Worm (Caenorhabditis elegans) whole organism, young adult: ENCODE data around the gene Y75B12A.2.

Experiments used
- B0019.2 ChIP-seq: fragments of 200-800 bp; sonication (Bioruptor generic); conservative IDR thresholded peaks from 2 replicates; pipeline ENCODE4 v1.3.6; 2022; ENCODE audit warnings: missing genetic modification reagents, missing genetic modification characterization, missing compliant biosample characterization
- C06A6.2 ChIP-seq: fragments of 200-800 bp; sonication (Bioruptor generic); conservative IDR thresholded peaks from 2 replicates; pipeline ENCODE4 v1.3.6; 2022; ENCODE audit warnings: missing genetic modification characterization, missing compliant biosample characterization
- C17E4.6 ChIP-seq: fragments of 200-800 bp; sonication (Bioruptor generic); IDR thresholded peaks from 2 replicates; pipeline ENCODE4 v1.3.6; 2022; ENCODE audit warnings: missing genetic modification reagents, missing genetic modification characterization, missing compliant biosample characterization
- F10E7.11 ChIP-seq: sonication (generic microtip); optimal IDR thresholded peaks from 2 replicates; lab custom pipeline; 2017; ENCODE audit warnings: mild to moderate bottlenecking, missing genetic modification characterization, moderate library complexity, missing compliant biosample characterization
- F33H1.4 ChIP-seq: fragments of 200-800 bp; sonication (Bioruptor generic); IDR thresholded peaks from 2 replicates; pipeline ENCODE4 v1.3.6; 2022; ENCODE audit warnings: missing genetic modification reagents, missing genetic modification characterization, missing compliant biosample characterization
- F37B4.10 ChIP-seq: fragments of 200-800 bp; sonication (Bioruptor generic); IDR thresholded peaks from 2 replicates; pipeline ENCODE4 v1.3.6; 2022; ENCODE audit warnings: missing genetic modification characterization, missing compliant biosample characterization
- F55B11.4 ChIP-seq: sonication (generic microtip); optimal IDR thresholded peaks from 2 replicates; lab custom pipeline; 2016; ENCODE audit warnings: missing compliant biosample characterization, missing genetic modification characterization, borderline replicate concordance; ENCODE audit not compliant: insufficient read depth
- Y67H2A.10 ChIP-seq: fragments of 200-800 bp; sonication (Bioruptor generic); conservative IDR thresholded peaks from 2 replicates; pipeline ENCODE4 v1.3.6; 2022; ENCODE audit warnings: missing genetic modification reagents, missing genetic modification characterization, missing compliant biosample characterization
- aptf-2 ChIP-seq: fragments of 200-800 bp; sonication (Bioruptor generic); conservative IDR thresholded peaks from 2 replicates; pipeline ENCODE4 v1.3.6; 2022; ENCODE audit warnings: missing genetic modification reagents, missing genetic modification characterization, missing compliant biosample characterization
- athp-1 ChIP-seq: sonication (generic microtip); optimal IDR thresholded peaks from 2 replicates; lab custom pipeline; 2017; ENCODE audit warnings: mild to moderate bottlenecking, missing genetic modification characterization, missing compliant biosample characterization
- attf-5 ChIP-seq: fragments of 200-800 bp; sonication (Bioruptor generic); optimal IDR thresholded peaks from 2 replicates; lab custom pipeline; 2018; ENCODE audit warnings: mild to moderate bottlenecking, missing genetic modification characterization, missing compliant biosample characterization
- attf-6 ChIP-seq: fragments of 200-800 bp; sonication (Bioruptor generic); IDR thresholded peaks from 2 replicates; pipeline ENCODE4 v1.3.6; 2022; ENCODE audit warnings: missing genetic modification reagents, missing genetic modification characterization, missing compliant biosample characterization
- bed-2 ChIP-seq: fragments of 200-800 bp; sonication (Bioruptor generic); IDR thresholded peaks from 2 replicates; pipeline ENCODE4 v1.3.6; 2022; ENCODE audit warnings: missing genetic modification reagents, missing genetic modification characterization, missing compliant biosample characterization
- ceh-58 ChIP-seq: fragments of 200-800 bp; sonication (Bioruptor generic); IDR thresholded peaks from 2 replicates; pipeline ENCODE4 v1.3.6; 2022; ENCODE audit warnings: missing genetic modification characterization, missing compliant biosample characterization
- ceh-79 ChIP-seq: sonication (generic microtip); optimal IDR thresholded peaks from 2 replicates; lab custom pipeline; 2017; ENCODE audit warnings: mild to moderate bottlenecking, missing genetic modification characterization, missing compliant biosample characterization
- ceh-91 ChIP-seq: fragments of 200-800 bp; sonication (Bioruptor generic); IDR thresholded peaks from 2 replicates; pipeline ENCODE4 v1.3.6; 2022; ENCODE audit warnings: missing genetic modification reagents, missing genetic modification characterization, missing compliant biosample characterization
- chd-7 ChIP-seq: sonication (generic microtip); optimal IDR thresholded peaks from 2 replicates; lab custom pipeline; 2016; ENCODE audit warnings: mild to moderate bottlenecking, missing genetic modification characterization, moderate library complexity, missing compliant biosample characterization
- dpff-1 ChIP-seq: sonication (generic microtip); optimal IDR thresholded peaks from 2 replicates; lab custom pipeline; 2017; ENCODE audit warnings: mild to moderate bottlenecking, missing genetic modification characterization, missing compliant biosample characterization
- dpl-1 ChIP-seq: fragments of 150-350 bp; optimal IDR thresholded peaks from 2 replicates; lab custom pipeline; 2014; ENCODE audit warnings: missing biosample characterization, missing genetic modification reagents, missing genetic modification characterization
- egrh-3 ChIP-seq: fragments of 200-800 bp; sonication (Bioruptor generic); IDR thresholded peaks from 2 replicates; pipeline ENCODE4 v1.3.6; 2022; ENCODE audit warnings: missing genetic modification reagents, missing genetic modification characterization, missing compliant biosample characterization
- ekl-4 ChIP-seq: fragments of 200-800 bp; sonication (Bioruptor generic); IDR thresholded peaks from 2 replicates; pipeline ENCODE4 v1.3.6; 2022; ENCODE audit warnings: missing genetic modification reagents, missing genetic modification characterization, missing compliant biosample characterization
- gei-17 ChIP-seq: fragments of 200-800 bp; sonication (Bioruptor generic); optimal IDR thresholded peaks from 2 replicates; lab custom pipeline; 2018; ENCODE audit warnings: mild to moderate bottlenecking, missing genetic modification characterization, missing compliant biosample characterization
- hlh-26 ChIP-seq: fragments of 200-800 bp; sonication (Bioruptor generic); conservative IDR thresholded peaks from 2 replicates; pipeline ENCODE4 v1.3.6; 2022; ENCODE audit warnings: missing genetic modification reagents, missing genetic modification characterization, missing compliant biosample characterization
- hmg-1.2 ChIP-seq: fragments of 200-800 bp; sonication (Bioruptor generic); IDR thresholded peaks from 2 replicates; pipeline ENCODE4 v1.3.6; 2022; ENCODE audit warnings: missing genetic modification reagents, missing genetic modification characterization, missing compliant biosample characterization
- hmg-20 ChIP-seq: fragments of 200-800 bp; sonication (Bioruptor generic); IDR thresholded peaks from 2 replicates; pipeline ENCODE4 v1.3.6; 2022; ENCODE audit warnings: missing genetic modification reagents, missing genetic modification characterization, missing compliant biosample characterization
- hsf-1 ChIP-seq: fragments of 200-800 bp; sonication (Bioruptor generic); IDR thresholded peaks from 2 replicates; pipeline ENCODE4 v1.3.6; 2022; ENCODE audit warnings: missing genetic modification reagents, missing genetic modification characterization, missing compliant biosample characterization
- lin-40 ChIP-seq: sonication (generic microtip); optimal IDR thresholded peaks from 2 replicates; lab custom pipeline; 2016; ENCODE audit warnings: missing genetic modification characterization, mild to moderate bottlenecking, missing compliant biosample characterization, missing genotype, missing genetic modification reagents
- lir-1 ChIP-seq: fragments of 200-800 bp; sonication (Bioruptor generic); conservative IDR thresholded peaks from 2 replicates; pipeline ENCODE4 v1.3.6; 2022; ENCODE audit warnings: missing genetic modification reagents, missing genetic modification characterization, missing compliant biosample characterization
- madf-10 ChIP-seq: sonication (generic microtip); optimal IDR thresholded peaks from 2 replicates; lab custom pipeline; 2016; ENCODE audit warnings: mild to moderate bottlenecking, missing genetic modification characterization, missing compliant biosample characterization
- madf-8 ChIP-seq: fragments of 200-800 bp; sonication (Bioruptor generic); conservative IDR thresholded peaks from 2 replicates; pipeline ENCODE4 v1.3.6; 2022; ENCODE audit warnings: missing genetic modification reagents, missing genetic modification characterization, missing compliant biosample characterization
- mxl-1 ChIP-seq: sonication (generic microtip); optimal IDR thresholded peaks from 2 replicates; lab custom pipeline; 2016; ENCODE audit warnings: missing genetic modification characterization, missing compliant biosample characterization
- nfya-2 ChIP-seq: fragments of 200-800 bp; sonication (Bioruptor generic); IDR thresholded peaks from 2 replicates; pipeline ENCODE4 v1.3.6; 2022; ENCODE audit warnings: missing genetic modification reagents, missing genetic modification characterization, missing compliant biosample characterization
- nhr-120 ChIP-seq: fragments of 200-800 bp; sonication (Bioruptor generic); IDR thresholded peaks from 2 replicates; pipeline ENCODE4 v1.3.6; 2022; ENCODE audit warnings: missing genetic modification characterization, missing compliant biosample characterization
- nhr-80 ChIP-seq: sonication (generic microtip); optimal IDR thresholded peaks from 2 replicates; lab custom pipeline; 2016; ENCODE audit warnings: missing genetic modification characterization, missing compliant biosample characterization
- nhr-90 ChIP-seq: sonication (generic microtip); optimal IDR thresholded peaks from 2 replicates; lab custom pipeline; 2016; ENCODE audit warnings: missing genotype, mild to moderate bottlenecking, missing genetic modification characterization, missing compliant biosample characterization
- pbrm-1 ChIP-seq: fragments of 200-800 bp; sonication (Bioruptor generic); IDR thresholded peaks from 2 replicates; pipeline ENCODE4 v1.3.6; 2022; ENCODE audit warnings: missing genetic modification reagents, missing genetic modification characterization, missing compliant biosample characterization
- pha-4 ChIP-seq: fragments of 150-350 bp; sonication (generic microtip); optimal IDR thresholded peaks from 2 replicates; lab custom pipeline; 2014; ENCODE audit warnings: missing biosample characterization, missing genetic modification reagents, missing genetic modification characterization
- rec-8 ChIP-seq, 2 experiments: sonication (generic microtip); optimal IDR thresholded peaks; 2 replicates each; lab custom pipeline; 2016; ENCODE audit warnings: mild to moderate bottlenecking in 2 of 2, missing genetic modification characterization in 2 of 2, missing genetic modification reagents in 2 of 2, missing genotype in 2 of 2, missing biosample characterization in 1 of 2, missing compliant biosample characterization in 1 of 2, moderate library complexity in 1 of 2
- repo-1 ChIP-seq: sonication (generic microtip); optimal IDR thresholded peaks from 2 replicates; lab custom pipeline; 2017; ENCODE audit warnings: mild to moderate bottlenecking, missing genetic modification characterization, missing compliant biosample characterization
- rpc-1 ChIP-seq, 2 experiments: fragments of 150-350 bp in 1 of 2; sonication (generic microtip) in 1 of 2; optimal IDR thresholded peaks; 2 replicates each; lab custom pipeline; 2014 to 2018; ENCODE audit warnings: missing biosample characterization in 1 of 2, missing genetic modification characterization in 1 of 2, missing genetic modification reagents in 1 of 2, missing genotype in 1 of 2
- sea-2 ChIP-seq: fragments of 200-800 bp; sonication (Bioruptor generic); IDR thresholded peaks from 2 replicates; pipeline ENCODE4 v1.3.6; 2022; ENCODE audit warnings: missing genetic modification characterization, missing compliant biosample characterization
- snpc-4 ChIP-seq, 5 experiments: fragments of 150-350 bp in 1 of 5; sonication (generic microtip) in 4 of 5; optimal IDR thresholded peaks; 2 replicates each; lab custom pipeline; 2014 to 2018; ENCODE audit warnings: missing genetic modification characterization in 5 of 5, missing biosample characterization in 3 of 5, antibody characterized with exemption in 2 of 5, mild to moderate bottlenecking in 2 of 5, missing compliant biosample characterization in 2 of 5, missing genotype in 2 of 5, moderate library complexity in 2 of 5, missing genetic modification reagents in 1 of 5
- somi-1 ChIP-seq: fragments of 200-800 bp; sonication (Bioruptor generic); optimal IDR thresholded peaks from 2 replicates; lab custom pipeline; 2018; ENCODE audit warnings: mild to moderate bottlenecking, missing genetic modification characterization, missing compliant biosample characterization
- tbx-9 ChIP-seq: sonication (generic microtip); optimal IDR thresholded peaks from 2 replicates; lab custom pipeline; 2016; ENCODE audit warnings: borderline replicate concordance, missing genetic modification characterization, inconsistent platforms, missing compliant biosample characterization
- unc-130 ChIP-seq: sonication (generic microtip); optimal IDR thresholded peaks from 2 replicates; lab custom pipeline; 2016; ENCODE audit warnings: missing genetic modification reagents, missing genetic modification characterization, missing compliant biosample characterization
- ztf-26 ChIP-seq: sonication (generic microtip); optimal IDR thresholded peaks from 2 replicates; lab custom pipeline; 2017; ENCODE audit warnings: missing genetic modification characterization, missing compliant biosample characterization
- ztf-28 ChIP-seq: fragments of 200-800 bp; sonication (Bioruptor generic); IDR thresholded peaks from 2 replicates; pipeline ENCODE4 v1.3.6; 2022; ENCODE audit warnings: missing genetic modification reagents, missing genetic modification characterization, missing compliant biosample characterization
- ztf-6 ChIP-seq: fragments of 200-800 bp; sonication (Bioruptor generic); IDR thresholded peaks from 2 replicates; pipeline ENCODE4 v1.3.6; 2022; ENCODE audit warnings: missing genetic modification reagents, missing genetic modification characterization, missing compliant biosample characterization

The Y75B12A.2 gene

ce11 chrV:15085335-15085800, 24.0 kb upstream of the Y75B12A.2 start, which contains the start of the genes ahsa-1 and C01G10.7 (continued):
- peak; percentile 31 for TF ChIP-seq rpc-1 (optimal IDR thresholded peaks at IDR 0.05; lab: Kevin White, UChicago)
- TF ChIP-seq rpc-1 (tag; optimal IDR thresholded peaks at IDR 0.05; lab: Kevin White, UChicago), result no peak
- TF ChIP-seq nhr-120, result no peak
- TF ChIP-seq B0019.2, result peak; percentile 82; the same call in 1 of the 2 replicates
- peak; percentile 74 for TF ChIP-seq Y67H2A.10
- TF ChIP-seq dpl-1 (GFP tag; lab: Kevin White, UChicago), result no peak
- TF ChIP-seq F33H1.4 (GFP tag; lab: Robert Waterston, UW), result peak; percentile 70
- peak; percentile 46 for TF ChIP-seq ztf-26
- TF ChIP-seq ceh-91 (GFP tag; lab: Robert Waterston, UW), result peak; percentile 90
- peak; percentile 13 for TF ChIP-seq ceh-79
- no peak for TF ChIP-seq nhr-90
- no peak for TF ChIP-seq hlh-26 (GFP tag; lab: Robert Waterston, UW)
- TF ChIP-seq F37B4.10 (GFP tag; lab: Robert Waterston, UW), result no peak
- peak; percentile 87; the same call in 1 of the 2 replicates for TF ChIP-seq pbrm-1 (GFP tag; lab: Robert Waterston, UW)
- TF ChIP-seq madf-8 (GFP tag; lab: Robert Waterston, UW), result peak; percentile 74
- TF ChIP-seq aptf-2 (GFP tag; lab: Robert Waterston, UW), result peak; percentile 90
- no peak for TF ChIP-seq C06A6.2
- peak; percentile 49 for TF ChIP-seq nhr-80
- peak; percentile 93 for TF ChIP-seq ztf-28 (GFP tag; lab: Robert Waterston, UW)
- no peak for TF ChIP-seq lin-40 (tag; lab: Kevin White, UChicago)
- peak; percentile 48; the same call in 1 of the 2 replicates for TF ChIP-seq C17E4.6 (GFP tag; lab: Robert Waterston, UW)
- TF ChIP-seq attf-5 (GFP tag; lab: Kevin White, UChicago), result peak; percentile 93
- TF ChIP-seq madf-10 (tag; lab: Kevin White, UChicago), result peak; percentile 87
- peak; percentile 82 for TF ChIP-seq lir-1 (GFP tag; lab: Robert Waterston, UW)
- no peak for TF ChIP-seq repo-1 (tag; lab: Kevin White, UChicago)
- TF ChIP-seq sea-2 (GFP tag; lab: Robert Waterston, UW), result no peak
- TF ChIP-seq ekl-4, result peak; percentile 88
- TF ChIP-seq mxl-1 (tag; lab: Kevin White, UChicago), result no peak
- peak; percentile 96 for TF ChIP-seq unc-130 (GFP tag; lab: Kevin White, UChicago)
- TF ChIP-seq somi-1, result no peak
- TF ChIP-seq bed-2, result peak; percentile 94
- no peak for TF ChIP-seq gei-17 (GFP tag; lab: Kevin White, UChicago)
- no peak for TF ChIP-seq F55B11.4 (tag; lab: Kevin White, UChicago)
- no peak for TF ChIP-seq F10E7.11
- TF ChIP-seq egrh-3 (GFP tag; lab: Robert Waterston, UW), result peak; percentile 55; the same call in 1 of the 2 replicates
- peak; percentile 86 for TF ChIP-seq athp-1 (tag; lab: Kevin White, UChicago)
- no peak for TF ChIP-seq chd-7 (tag; lab: Kevin White, UChicago)
- TF ChIP-seq hmg-1.2 (GFP tag; lab: Robert Waterston, UW), result peak; percentile 51; the same call in 1 of the 2 replicates
- peak; percentile 83 for TF ChIP-seq ztf-6 (GFP tag; lab: Robert Waterston, UW)
- TF ChIP-seq rec-8 (tag; optimal IDR thresholded peaks at IDR 0.05; lab: Kevin White, UChicago), result peak; percentile 74 to 82
- no peak for TF ChIP-seq ceh-58
- no peak for TF ChIP-seq attf-6 (GFP tag; lab: Robert Waterston, UW)
- no peak for TF ChIP-seq pha-4 (tag; lab: Kevin White, UChicago)
- TF ChIP-seq hmg-20, result no peak
- no peak for TF ChIP-seq nfya-2 (GFP tag; lab: Robert Waterston, UW)
- peak; percentile 97 for TF ChIP-seq hsf-1 (GFP tag; lab: Robert Waterston, UW)
- no peak for TF ChIP-seq dpff-1 (tag; lab: Kevin White, UChicago)
- TF ChIP-seq snpc-4 (GFP tag; optimal IDR thresholded peaks at IDR 0.05; lab: Kevin White, UChicago), result no peak
- TF ChIP-seq snpc-4 (tag; optimal IDR thresholded peaks at IDR 0.05; lab: Kevin White, UChicago), result peak in 3 of 4 experiments; percentile 69 to 85 (median 74)
- TF ChIP-seq tbx-9 (tag; lab: Kevin White, UChicago), result no peak
